Worm (Caenorhabditis elegans): ENCODE measurements around the gene gon-4.

The gon-4 gene

DNA sequence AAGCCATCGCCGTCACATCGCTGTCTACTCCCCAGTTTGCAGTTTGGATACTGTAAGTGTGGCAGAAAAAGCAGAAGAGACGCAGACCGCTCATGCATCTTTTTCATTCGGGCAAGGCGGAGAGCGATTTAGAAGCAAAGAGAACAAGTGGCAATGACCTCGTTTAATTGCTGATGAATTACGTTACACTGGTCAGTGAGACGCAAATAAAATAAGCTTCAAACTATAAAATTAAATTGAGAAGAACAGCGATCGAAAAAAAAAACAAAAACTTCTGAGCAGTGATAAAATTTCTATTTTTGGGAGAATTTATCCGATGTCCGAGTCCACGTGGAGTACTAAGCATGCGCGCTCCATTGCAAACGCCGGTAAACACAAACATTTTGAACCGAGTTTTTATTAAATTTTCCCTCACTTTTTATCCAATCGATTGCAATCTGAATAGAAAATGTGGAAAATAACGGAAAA is 24.5 kb downstream of the gon-4 start, which contains the start of gene C24F3.2 (continued):
- TF ChIP-seq zfh-2 (GFP tag; conservative IDR thresholded peaks at IDR 0.05) (no peak), sptf-2 (GFP tag; optimal IDR thresholded peaks at IDR 0.05) (no peak), nfyb-1 (GFP tag; IDR thresholded peaks at IDR 0.05) (no peak), ztf-25 (GFP tag; IDR thresholded peaks at IDR 0.05) (no peak), F33H1.4 (GFP tag; IDR thresholded peaks at IDR 0.05) (no peak), nhr-179 (tag; optimal IDR thresholded peaks at IDR 0.05) (no peak), hlh-26 (GFP tag; conservative IDR thresholded peaks at IDR 0.05) (no peak), nhr-120 (GFP tag; IDR thresholded peaks at IDR 0.05) (no peak), Y67H2A.10 (GFP tag; conservative IDR thresholded peaks at IDR 0.05) (no peak), F23B12.7 (tag; optimal IDR thresholded peaks at IDR 0.05; ENCODE audit: insufficient read depth) (peak; percentile 48), hrde-1 (tag; optimal IDR thresholded peaks at IDR 0.05; ENCODE audit: borderline replicate concordance) (no peak), nfya-1 (tag; optimal IDR thresholded peaks at IDR 0.05; ENCODE audit: borderline replicate concordance, insufficient read depth) (no peak), ztf-6 (GFP tag; IDR thresholded peaks at IDR 0.05) (no peak), dpl-1 (GFP tag; optimal IDR thresholded peaks at IDR 0.05) (no peak), cebp-2 (GFP tag; IDR thresholded peaks at IDR 0.05) (no peak), madf-3 (GFP tag; IDR thresholded peaks at IDR 0.05) (no peak), lsy-27 (tag; optimal IDR thresholded peaks at IDR 0.05; ENCODE audit: borderline replicate concordance, insufficient read depth) (no peak), lir-1 (GFP tag; conservative IDR thresholded peaks at IDR 0.05) (no peak), F39B2.1 (GFP tag; IDR thresholded peaks at IDR 0.05) (no peak), Y95B8A.8 (GFP tag; IDR thresholded peaks at IDR 0.05) (no peak), lin-40 (tag; optimal IDR thresholded peaks at IDR 0.05) (no peak), hsf-1 (GFP tag; IDR thresholded peaks at IDR 0.05) (no peak), lin-54 (GFP tag; optimal IDR thresholded peaks at IDR 0.05) (no peak), attf-6 (GFP tag; IDR thresholded peaks at IDR 0.05) (no peak), rcor-1 (GFP tag; IDR thresholded peaks at IDR 0.05) (no peak), him-1 (tag; optimal IDR thresholded peaks at IDR 0.05) (no peak), F57A8.1 (GFP tag; optimal IDR thresholded peaks at IDR 0.05) (no peak), B0261.1 (tag; optimal IDR thresholded peaks at IDR 0.05) (no peak), lag-1 (GFP tag; IDR thresholded peaks at IDR 0.05) (no peak), rpc-1 (optimal IDR thresholded peaks at IDR 0.05) (no peak), rpc-1 (tag; optimal IDR thresholded peaks at IDR 0.05) (no peak), C17E4.6 (GFP tag; IDR thresholded peaks at IDR 0.05) (no peak), atf-7 (tag; optimal IDR thresholded peaks at IDR 0.05) (no peak), ceh-91 (GFP tag; IDR thresholded peaks at IDR 0.05) (no peak), sea-2 (GFP tag; IDR thresholded peaks at IDR 0.05) (no peak), F52B5.7 (tag; optimal IDR thresholded peaks at IDR 0.05) (no peak), hlh-12 (tag; optimal IDR thresholded peaks at IDR 0.05) (no peak), B0336.3 (GFP tag; IDR thresholded peaks at IDR 0.05) (no peak), C06A6.2 (GFP tag; conservative IDR thresholded peaks at IDR 0.05) (no peak), dpff-1 (tag; optimal IDR thresholded peaks at IDR 0.05) (no peak), nfya-2 (GFP tag; IDR thresholded peaks at IDR 0.05) (no peak), lsl-1 (GFP tag; optimal IDR thresholded peaks at IDR 0.05) (peak; percentile 27), D2030.7 (GFP tag; IDR thresholded peaks at IDR 0.05) (no peak), athp-1 (tag; optimal IDR thresholded peaks at IDR 0.05) (no peak), die-1 (tag; optimal IDR thresholded peaks at IDR 0.05) (no peak), tbp1 (GFP tag; optimal IDR thresholded peaks at IDR 0.05) (no peak), ceh-100 (GFP tag; IDR thresholded peaks at IDR 0.05) (no peak), F22D6.2 (tag; optimal IDR thresholded peaks at IDR 0.05) (no peak), nhr-90 (tag; optimal IDR thresholded peaks at IDR 0.05) (no peak), ztf-28 (GFP tag; IDR thresholded peaks at IDR 0.05) (no peak)

Data from whole organism, young adult.